Fruit fly (Drosophila melanogaster): ENCODE data around the gene CG4098.

CG4098 gene

DNA sequence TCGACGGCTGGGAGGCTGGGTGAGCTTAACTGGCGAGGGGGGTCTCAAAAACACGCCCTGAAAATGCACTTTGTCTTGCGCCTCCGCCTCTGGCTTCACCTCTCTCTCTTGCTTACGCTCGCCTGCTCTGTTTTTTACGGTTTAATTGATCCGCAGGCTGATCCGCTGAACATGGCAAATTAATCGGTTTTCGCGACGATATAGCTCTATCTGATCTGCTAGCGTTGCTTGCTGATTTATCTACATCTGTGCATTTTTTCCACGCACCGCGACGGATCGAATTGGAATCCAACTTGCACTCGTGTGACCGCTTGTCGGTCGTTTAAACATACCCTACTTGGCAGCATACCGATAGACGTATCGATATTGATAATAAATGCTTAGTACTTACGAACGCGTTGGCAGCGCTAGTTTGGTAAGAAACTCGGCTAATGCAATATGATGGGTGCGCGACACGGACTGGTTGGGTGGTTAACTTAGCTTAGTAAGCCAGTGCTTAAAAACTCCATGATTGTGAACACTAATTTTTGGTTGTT, 38.5 kb upstream of the CG4098 start, which contains the start of gene Abl (continued):
- TF ChIP-seq Nf-YA (GFP tag; IDR thresholded peaks at IDR 0.05) (no peak), slbo (GFP tag; IDR thresholded peaks at IDR 0.05) (peak; percentile 77), CG2889 (GFP tag; IDR thresholded peaks at IDR 0.05) (no peak), croc (GFP tag; conservative IDR thresholded peaks at IDR 0.05) (peak; percentile 19; the same call in 2 of the 3 replicates), CG2129 (GFP tag; IDR thresholded peaks at IDR 0.05; ENCODE audit: partially characterized antibody) (peak; percentile 56), CG17361 (GFP tag; IDR thresholded peaks at IDR 0.05) (peak; percentile 56; the same call in 1 of the 3 replicates), corto (GFP tag; optimal IDR thresholded peaks at IDR 0.05) (no peak), Ptx1 (GFP tag; IDR thresholded peaks at IDR 0.05) (peak; percentile 42), z (GFP tag; IDR thresholded peaks at IDR 0.05) (no peak), CG14710 (tag; optimal IDR thresholded peaks at IDR 0.05) (peak; percentile 85), CG32532 (GFP tag; IDR thresholded peaks at IDR 0.05) (peak; percentile 57; the same call in 1 of the 2 replicates), psq (GFP tag; optimal IDR thresholded peaks at IDR 0.05) (no peak), CG10209 (GFP tag; optimal IDR thresholded peaks at IDR 0.05) (peak; percentile 69), sna (GFP tag; IDR thresholded peaks at IDR 0.05; ENCODE audit: partially characterized antibody) (peak; percentile 72; the same call in 1 of the 2 replicates), pho (GFP tag; optimal IDR thresholded peaks at IDR 0.05) (peak; percentile 84), CG9817 (tag; optimal IDR thresholded peaks at IDR 0.05) (peak; percentile 69), dysf (GFP tag; IDR thresholded peaks at IDR 0.05) (peak; percentile 45; the same call in 2 of the 3 replicates), disco-r (GFP tag; optimal IDR thresholded peaks at IDR 0.05) (peak; percentile 16), Doc3 (GFP tag; IDR thresholded peaks at IDR 0.05; ENCODE audit: partially characterized antibody) (peak; percentile 69; the same call in 2 of the 3 replicates), CG34422 (GFP tag; IDR thresholded peaks at IDR 0.05) (peak; percentile 59; the same call in 1 of the 3 replicates), bowl (GFP tag; IDR thresholded peaks at IDR 0.05) (no peak; the same call in 1 of the 2 replicates), sim (GFP tag; IDR thresholded peaks at IDR 0.05) (no peak), Nf-YB (GFP tag; optimal IDR thresholded peaks at IDR 0.05) (peak; percentile 26), BEAF-32 (GFP tag; optimal IDR thresholded peaks at IDR 0.05) (peak; percentile 95), CG7745 (tag; optimal IDR thresholded peaks at IDR 0.05) (peak; percentile 79), Hand (GFP tag; optimal IDR thresholded peaks at IDR 0.05) (no peak), zfh2 (GFP tag; optimal IDR thresholded peaks at IDR 0.05) (peak; percentile 88), CG31365 (tag; optimal IDR thresholded peaks at IDR 0.05) (no peak), Hr39 (optimal IDR thresholded peaks at IDR 0.05) (no peak), klu (GFP tag; IDR thresholded peaks at IDR 0.05) (peak; percentile 54; the same call in 1 of the 2 replicates), CG11093 (GFP tag; IDR thresholded peaks at IDR 0.05) (no peak), br (optimal IDR thresholded peaks at IDR 0.05) (no peak), Stat92E (GFP tag; optimal IDR thresholded peaks at IDR 0.05) (peak in 1 of 3 experiments; percentile 85), exex (tag; optimal IDR thresholded peaks at IDR 0.05) (peak; percentile 46), CG10654 (GFP tag; optimal IDR thresholded peaks at IDR 0.05) (peak; percentile 42), B-H2 (GFP tag; optimal IDR thresholded peaks at IDR 0.05) (peak; percentile 87), gcm (GFP tag; optimal IDR thresholded peaks at IDR 0.05) (peak; percentile 31), Six4 (GFP tag; optimal IDR thresholded peaks at IDR 0.05) (peak; percentile 38), mirr (GFP tag; optimal IDR thresholded peaks at IDR 0.05) (peak; percentile 59), danr (GFP tag; IDR thresholded peaks at IDR 0.05) (no peak), CHES-1-like (GFP tag; optimal IDR thresholded peaks at IDR 0.05) (peak; percentile 85), nom (GFP tag; optimal IDR thresholded peaks at IDR 0.05) (peak; percentile 70), Dp (GFP tag; optimal IDR thresholded peaks at IDR 0.05) (peak; percentile 90), CG10321 (GFP tag; IDR thresholded peaks at IDR 0.05) (no peak), pita (GFP tag; optimal IDR thresholded peaks at IDR 0.05) (peak; percentile 100), CG2120 (GFP tag; optimal IDR thresholded peaks at IDR 0.05) (peak; percentile 92), CG7271 (tag; optimal IDR thresholded peaks at IDR 0.05) (no peak), lbe (GFP tag; optimal IDR thresholded peaks at IDR 0.05) (peak; percentile 74), CG17568 (GFP tag; optimal IDR thresholded peaks at IDR 0.05) (no peak), luna (GFP tag; optimal IDR thresholded peaks at IDR 0.05) (peak; percentile 79)
